Fruit fly (Drosophila melanogaster): ENCODE results near the gene atms.
A peak's percentile ranks its signal among the peaks of the same experiment; 100 is the strongest.

The atms gene

dm6 chr3R:4748888-4749717 is 732 bp upstream of the atms start, which contains the start of gene tacc:
Gene tacc, minus strand, starts transcription at chr3R:4749056.
- TF ChIP-seq CG12219 (GFP tag; optimal IDR thresholded peaks at IDR 0.05) (no peak), Mad (GFP tag; optimal IDR thresholded peaks at IDR 0.05) (no peak), YL-1 (GFP tag; optimal IDR thresholded peaks at IDR 0.05) (no peak), CG1647 (GFP tag; optimal IDR thresholded peaks at IDR 0.05) (no peak), Taf1 (GFP tag; IDR thresholded peaks at IDR 0.05) (no peak), CG7372 (GFP tag; IDR thresholded peaks at IDR 0.05) (no peak), CoRest (tag; optimal IDR thresholded peaks at IDR 0.05) (no peak), CG3847 (GFP tag; IDR thresholded peaks at IDR 0.05) (no peak), Opbp (GFP tag; IDR thresholded peaks at IDR 0.05; ENCODE audit: partially characterized antibody) (0 out of 3 replicates have a peak, but pooled peaks have one; percentile 23), CG6813 (GFP tag; optimal IDR thresholded peaks at IDR 0.05) (no peak), Sox102F (GFP tag; optimal IDR thresholded peaks at IDR 0.05) (no peak), nmo (GFP tag; optimal IDR thresholded peaks at IDR 0.05) (peak; percentile 12), Deaf1 (tag; optimal IDR thresholded peaks at IDR 0.05) (no peak), CTCF (GFP tag; optimal IDR thresholded peaks at IDR 0.05) (peak; percentile 81), Ets97D (GFP tag; optimal IDR thresholded peaks at IDR 0.05) (peak; percentile 9), knrl (GFP tag; IDR thresholded peaks at IDR 0.05; ENCODE audit: partially characterized antibody) (peak; percentile 35; the same call in 1 of the 3 replicates), CG16813 (GFP tag; IDR thresholded peaks at IDR 0.05; ENCODE audit: partially characterized antibody) (peak; percentile 30; the same call in 1 of the 3 replicates), sima (GFP tag; optimal IDR thresholded peaks at IDR 0.05) (no peak), CG2116 (GFP tag; optimal IDR thresholded peaks at IDR 0.05) (peak; percentile 33), CG2199 (GFP tag; IDR thresholded peaks at IDR 0.05) (peak; percentile 88; the same call in 2 of the 3 replicates), ATbp (GFP tag; optimal IDR thresholded peaks at IDR 0.05) (no peak), CG10366 (GFP tag; IDR thresholded peaks at IDR 0.05) (no peak), CG13123 (GFP tag; optimal IDR thresholded peaks at IDR 0.05) (no peak), CG9876 (GFP tag; optimal IDR thresholded peaks at IDR 0.05) (no peak), CG3995 (GFP tag; optimal IDR thresholded peaks at IDR 0.05) (peak; percentile 77), odd (GFP tag; optimal IDR thresholded peaks at IDR 0.05) (no peak), CG12104 (GFP tag; optimal IDR thresholded peaks at IDR 0.05) (no peak), corto (GFP tag; optimal IDR thresholded peaks at IDR 0.05) (no peak), Hr3 (GFP tag; optimal IDR thresholded peaks at IDR 0.05) (no peak), CG8290 (GFP tag; optimal IDR thresholded peaks at IDR 0.05) (no peak), CG8290 (tag; optimal IDR thresholded peaks at IDR 0.05) (no peak), CG14667 (GFP tag; IDR thresholded peaks at IDR 0.05) (no peak), BEAF-32 (GFP tag; optimal IDR thresholded peaks at IDR 0.05) (peak; percentile 37), phol (tag; optimal IDR thresholded peaks at IDR 0.05) (peak; percentile 10), CG17385 (GFP tag; optimal IDR thresholded peaks at IDR 0.05) (no peak), dpn (GFP tag; optimal IDR thresholded peaks at IDR 0.05) (no peak), maf-S (GFP tag; optimal IDR thresholded peaks at IDR 0.05) (no peak), Med (GFP tag) (peak; percentile 79), Bgb (GFP tag; IDR thresholded peaks at IDR 0.05; ENCODE audit: partially characterized antibody) (peak; percentile 56; the same call in 1 of the 2 replicates), CG4282 (GFP tag; optimal IDR thresholded peaks at IDR 0.05) (no peak), CG6254 (GFP tag; optimal IDR thresholded peaks at IDR 0.05) (no peak), nerfin-1 (tag; optimal IDR thresholded peaks at IDR 0.05) (peak; percentile 3), CG10274 (GFP tag; optimal IDR thresholded peaks at IDR 0.05) (no peak), sr (GFP tag; IDR thresholded peaks at IDR 0.05) (no peak), Jarid2 (GFP tag; optimal IDR thresholded peaks at IDR 0.05) (no peak), Pdp1 (GFP tag; optimal IDR thresholded peaks at IDR 0.05) (peak in 1 of 2 experiments; percentile 94), tin (GFP tag; optimal IDR thresholded peaks at IDR 0.05) (no peak), Dll (GFP tag; IDR thresholded peaks at IDR 0.05; ENCODE audit: partially characterized antibody) (0 out of 4 replicates have a peak, but pooled peaks have one; percentile 31), CG30020 (tag; optimal IDR thresholded peaks at IDR 0.05) (peak; percentile 15)
